Worm (Caenorhabditis elegans) whole organism, young adult: ENCODE measurements around the gene C24A3.2.

ENCODE experiments used
- B0261.1 ChIP-seq: sonication (generic microtip); optimal IDR thresholded peaks from 2 replicates; lab custom pipeline; 2016; ENCODE audit warnings: mild to moderate bottlenecking, missing genetic modification characterization, moderate library complexity, missing compliant biosample characterization
- B0336.3 ChIP-seq: fragments of 200-800 bp; sonication (Bioruptor generic); IDR thresholded peaks from 2 replicates; pipeline ENCODE4 v1.3.6; 2022; ENCODE audit warnings: missing genetic modification characterization, missing compliant biosample characterization
- C17E4.6 ChIP-seq: fragments of 200-800 bp; sonication (Bioruptor generic); IDR thresholded peaks from 2 replicates; pipeline ENCODE4 v1.3.6; 2022; ENCODE audit warnings: missing genetic modification reagents, missing genetic modification characterization, missing compliant biosample characterization
- D2030.7 ChIP-seq: fragments of 200-800 bp; sonication (Bioruptor generic); IDR thresholded peaks from 2 replicates; pipeline ENCODE4 v1.3.6; 2022; ENCODE audit warnings: missing genetic modification reagents, missing genetic modification characterization, missing compliant biosample characterization
- F22D6.2 ChIP-seq: sonication (generic microtip); optimal IDR thresholded peaks from 2 replicates; lab custom pipeline; 2016; ENCODE audit warnings: mild to moderate bottlenecking, missing genetic modification characterization, missing compliant biosample characterization
- F23B12.7 ChIP-seq: sonication (generic microtip); optimal IDR thresholded peaks from 2 replicates; lab custom pipeline; 2017; ENCODE audit warnings: missing genetic modification characterization, mild to moderate bottlenecking, missing compliant biosample characterization, antibody characterized with exemption, moderate library complexity; ENCODE audit not compliant: insufficient read depth
- F52B5.7 ChIP-seq: sonication (generic microtip); optimal IDR thresholded peaks from 2 replicates; lab custom pipeline; 2016; ENCODE audit warnings: mild to moderate bottlenecking, missing genetic modification characterization, missing compliant biosample characterization
- K11D2.4 ChIP-seq: fragments of 200-800 bp; sonication (Bioruptor generic); IDR thresholded peaks from 2 replicates; pipeline ENCODE4 v1.3.6; 2022; ENCODE audit warnings: missing genetic modification reagents, missing genetic modification characterization, missing compliant biosample characterization
- T07F8.4 ChIP-seq: sonication (generic microtip); optimal IDR thresholded peaks from 2 replicates; lab custom pipeline; 2016; ENCODE audit warnings: mild to moderate bottlenecking, missing genetic modification characterization, moderate library complexity, missing compliant biosample characterization
- Y67H2A.10 ChIP-seq: fragments of 200-800 bp; sonication (Bioruptor generic); conservative IDR thresholded peaks from 2 replicates; pipeline ENCODE4 v1.3.6; 2022; ENCODE audit warnings: missing genetic modification reagents, missing genetic modification characterization, missing compliant biosample characterization
- ama-1 ChIP-seq, 3 experiments: fragments of 150-350 bp in 1 of 3; sonication (generic microtip) in 2 of 3; optimal IDR thresholded peaks; 2 replicates each; lab custom pipeline; 2014 to 2018; ENCODE audit warnings: missing biosample characterization in 2 of 3, missing genetic modification characterization in 2 of 3, missing genetic modification reagents in 2 of 3
- aptf-2 ChIP-seq: fragments of 200-800 bp; sonication (Bioruptor generic); conservative IDR thresholded peaks from 2 replicates; pipeline ENCODE4 v1.3.6; 2022; ENCODE audit warnings: missing genetic modification reagents, missing genetic modification characterization, missing compliant biosample characterization
- attf-3 ChIP-seq: fragments of 200-800 bp; sonication (Bioruptor generic); conservative IDR thresholded peaks from 2 replicates; pipeline ENCODE4 v1.3.6; 2022; ENCODE audit warnings: missing genetic modification reagents, missing genetic modification characterization, missing compliant biosample characterization
- bed-2 ChIP-seq: fragments of 200-800 bp; sonication (Bioruptor generic); IDR thresholded peaks from 2 replicates; pipeline ENCODE4 v1.3.6; 2022; ENCODE audit warnings: missing genetic modification reagents, missing genetic modification characterization, missing compliant biosample characterization
- ceh-100 ChIP-seq: fragments of 200-800 bp; sonication (Bioruptor generic); IDR thresholded peaks from 2 replicates; pipeline ENCODE4 v1.3.6; 2022; ENCODE audit warnings: missing genetic modification reagents, missing genetic modification characterization, missing compliant biosample characterization
- ceh-27 ChIP-seq: fragments of 200-800 bp; sonication (Bioruptor generic); optimal IDR thresholded peaks from 2 replicates; lab custom pipeline; 2018; ENCODE audit warnings: mild to moderate bottlenecking, missing genetic modification characterization, moderate library complexity, missing compliant biosample characterization
- ceh-79 ChIP-seq: sonication (generic microtip); optimal IDR thresholded peaks from 2 replicates; lab custom pipeline; 2017; ENCODE audit warnings: mild to moderate bottlenecking, missing genetic modification characterization, missing compliant biosample characterization
- die-1 ChIP-seq: sonication (generic microtip); optimal IDR thresholded peaks from 2 replicates; lab custom pipeline; 2016; ENCODE audit warnings: missing genotype, mild to moderate bottlenecking, missing genetic modification characterization, missing compliant biosample characterization
- dox-1 ChIP-seq: fragments of 200-800 bp; sonication (Bioruptor generic); IDR thresholded peaks from 2 replicates; pipeline ENCODE4 v1.3.6; 2022; ENCODE audit warnings: missing genetic modification reagents, missing genetic modification characterization, missing compliant biosample characterization
- dpl-1 ChIP-seq: fragments of 150-350 bp; optimal IDR thresholded peaks from 2 replicates; lab custom pipeline; 2014; ENCODE audit warnings: missing biosample characterization, missing genetic modification reagents, missing genetic modification characterization
- egrh-3 ChIP-seq: fragments of 200-800 bp; sonication (Bioruptor generic); IDR thresholded peaks from 2 replicates; pipeline ENCODE4 v1.3.6; 2022; ENCODE audit warnings: missing genetic modification reagents, missing genetic modification characterization, missing compliant biosample characterization
- ekl-4 ChIP-seq: fragments of 200-800 bp; sonication (Bioruptor generic); IDR thresholded peaks from 2 replicates; pipeline ENCODE4 v1.3.6; 2022; ENCODE audit warnings: missing genetic modification reagents, missing genetic modification characterization, missing compliant biosample characterization
- him-1 ChIP-seq: sonication (generic microtip); optimal IDR thresholded peaks from 2 replicates; lab custom pipeline; 2016; ENCODE audit warnings: missing genotype, missing genetic modification reagents, missing genetic modification characterization, missing compliant biosample characterization
- hsf-1 ChIP-seq: fragments of 200-800 bp; sonication (Bioruptor generic); IDR thresholded peaks from 2 replicates; pipeline ENCODE4 v1.3.6; 2022; ENCODE audit warnings: missing genetic modification reagents, missing genetic modification characterization, missing compliant biosample characterization
- let-526 ChIP-seq: fragments of 200-800 bp; sonication (Bioruptor generic); IDR thresholded peaks from 2 replicates; pipeline ENCODE4 v1.3.6; 2022; ENCODE audit warnings: missing genetic modification reagents, missing genetic modification characterization, missing compliant biosample characterization
- let-607 ChIP-seq, 2 experiments: fragments of 200-800 bp in 1 of 2; sonication (Bioruptor generic) in 1 of 2; sonication (generic microtip) in 1 of 2; optimal IDR thresholded peaks; 2 replicates each; lab custom pipeline; 2016 to 2018; ENCODE audit warnings: mild to moderate bottlenecking in 2 of 2, missing compliant biosample characterization in 2 of 2, missing genetic modification characterization in 2 of 2, moderate library complexity in 2 of 2, missing genotype in 1 of 2
- lin-40 ChIP-seq: sonication (generic microtip); optimal IDR thresholded peaks from 2 replicates; lab custom pipeline; 2016; ENCODE audit warnings: missing genetic modification characterization, mild to moderate bottlenecking, missing compliant biosample characterization, missing genotype, missing genetic modification reagents
- lsl-1 ChIP-seq: fragments of 200-800 bp; sonication (Bioruptor generic); optimal IDR thresholded peaks from 2 replicates; lab custom pipeline; 2018; ENCODE audit warnings: mild to moderate bottlenecking, missing genetic modification characterization, moderate library complexity, missing compliant biosample characterization
- madf-10 ChIP-seq: sonication (generic microtip); optimal IDR thresholded peaks from 2 replicates; lab custom pipeline; 2016; ENCODE audit warnings: mild to moderate bottlenecking, missing genetic modification characterization, missing compliant biosample characterization
- mes-4 ChIP-seq: sonication (generic microtip); optimal IDR thresholded peaks from 2 replicates; lab custom pipeline; 2016; ENCODE audit warnings: missing genotype, missing genetic modification characterization, missing compliant biosample characterization
- nfya-2 ChIP-seq: fragments of 200-800 bp; sonication (Bioruptor generic); IDR thresholded peaks from 2 replicates; pipeline ENCODE4 v1.3.6; 2022; ENCODE audit warnings: missing genetic modification reagents, missing genetic modification characterization, missing compliant biosample characterization
- nhr-27 ChIP-seq: fragments of 200-800 bp; sonication (Bioruptor generic); optimal IDR thresholded peaks from 2 replicates; lab custom pipeline; 2018; ENCODE audit warnings: mild to moderate bottlenecking, missing genetic modification characterization, moderate library complexity, missing compliant biosample characterization
- nhr-90 ChIP-seq: sonication (generic microtip); optimal IDR thresholded peaks from 2 replicates; lab custom pipeline; 2016; ENCODE audit warnings: missing genotype, mild to moderate bottlenecking, missing genetic modification characterization, missing compliant biosample characterization
- pbrm-1 ChIP-seq: fragments of 200-800 bp; sonication (Bioruptor generic); IDR thresholded peaks from 2 replicates; pipeline ENCODE4 v1.3.6; 2022; ENCODE audit warnings: missing genetic modification reagents, missing genetic modification characterization, missing compliant biosample characterization
- pha-4 ChIP-seq: fragments of 150-350 bp; sonication (generic microtip); optimal IDR thresholded peaks from 2 replicates; lab custom pipeline; 2014; ENCODE audit warnings: missing biosample characterization, missing genetic modification reagents, missing genetic modification characterization
- sdz-38 ChIP-seq: sonication (generic microtip); optimal IDR thresholded peaks from 2 replicates; lab custom pipeline; 2016; ENCODE audit warnings: missing genotype, missing genetic modification characterization, missing compliant biosample characterization
- snpc-1.1 ChIP-seq: sonication (generic microtip); optimal IDR thresholded peaks from 2 replicates; lab custom pipeline; 2017; ENCODE audit warnings: missing genetic modification characterization, mild to moderate bottlenecking, missing compliant biosample characterization, antibody characterized with exemption, moderate library complexity, missing genotype, missing genetic modification reagents; ENCODE audit not compliant: insufficient read depth
- snpc-1.3 ChIP-seq: sonication (generic microtip); optimal IDR thresholded peaks from 2 replicates; lab custom pipeline; 2017; ENCODE audit warnings: missing genetic modification characterization, mild to moderate bottlenecking, missing compliant biosample characterization, antibody characterized with exemption, moderate library complexity, missing genotype, missing genetic modification reagents; ENCODE audit not compliant: insufficient read depth
- snpc-3.4 ChIP-seq: sonication (generic microtip); optimal IDR thresholded peaks from 2 replicates; lab custom pipeline; 2017; ENCODE audit warnings: missing genetic modification characterization, mild to moderate bottlenecking, missing compliant biosample characterization, antibody characterized with exemption, moderate library complexity, missing genotype, missing genetic modification reagents
- snpc-4 ChIP-seq, 5 experiments: fragments of 150-350 bp in 1 of 5; sonication (generic microtip) in 4 of 5; optimal IDR thresholded peaks; 2 replicates each; lab custom pipeline; 2014 to 2018; ENCODE audit warnings: missing genetic modification characterization in 5 of 5, missing biosample characterization in 3 of 5, antibody characterized with exemption in 2 of 5, mild to moderate bottlenecking in 2 of 5, missing compliant biosample characterization in 2 of 5, missing genotype in 2 of 5, moderate library complexity in 2 of 5, missing genetic modification reagents in 1 of 5
- sptf-2 ChIP-seq: fragments of 200-800 bp; sonication (Bioruptor generic); optimal IDR thresholded peaks from 2 replicates; lab custom pipeline; 2018; ENCODE audit warnings: mild to moderate bottlenecking, missing genetic modification characterization, missing compliant biosample characterization
- zfh-2 ChIP-seq: fragments of 200-800 bp; sonication (Bioruptor generic); conservative IDR thresholded peaks from 2 replicates; pipeline ENCODE4 v1.3.6; 2022; ENCODE audit warnings: missing genetic modification reagents, missing genetic modification characterization, missing compliant biosample characterization
- ztf-25 ChIP-seq: fragments of 200-800 bp; sonication (Bioruptor generic); IDR thresholded peaks from 2 replicates; pipeline ENCODE4 v1.3.6; 2022; ENCODE audit warnings: missing genetic modification reagents, missing genetic modification characterization, missing compliant biosample characterization
- ztf-6 ChIP-seq: fragments of 200-800 bp; sonication (Bioruptor generic); IDR thresholded peaks from 2 replicates; pipeline ENCODE4 v1.3.6; 2022; ENCODE audit warnings: missing genetic modification reagents, missing genetic modification characterization, missing compliant biosample characterization

Gene C24A3.2

DNA sequence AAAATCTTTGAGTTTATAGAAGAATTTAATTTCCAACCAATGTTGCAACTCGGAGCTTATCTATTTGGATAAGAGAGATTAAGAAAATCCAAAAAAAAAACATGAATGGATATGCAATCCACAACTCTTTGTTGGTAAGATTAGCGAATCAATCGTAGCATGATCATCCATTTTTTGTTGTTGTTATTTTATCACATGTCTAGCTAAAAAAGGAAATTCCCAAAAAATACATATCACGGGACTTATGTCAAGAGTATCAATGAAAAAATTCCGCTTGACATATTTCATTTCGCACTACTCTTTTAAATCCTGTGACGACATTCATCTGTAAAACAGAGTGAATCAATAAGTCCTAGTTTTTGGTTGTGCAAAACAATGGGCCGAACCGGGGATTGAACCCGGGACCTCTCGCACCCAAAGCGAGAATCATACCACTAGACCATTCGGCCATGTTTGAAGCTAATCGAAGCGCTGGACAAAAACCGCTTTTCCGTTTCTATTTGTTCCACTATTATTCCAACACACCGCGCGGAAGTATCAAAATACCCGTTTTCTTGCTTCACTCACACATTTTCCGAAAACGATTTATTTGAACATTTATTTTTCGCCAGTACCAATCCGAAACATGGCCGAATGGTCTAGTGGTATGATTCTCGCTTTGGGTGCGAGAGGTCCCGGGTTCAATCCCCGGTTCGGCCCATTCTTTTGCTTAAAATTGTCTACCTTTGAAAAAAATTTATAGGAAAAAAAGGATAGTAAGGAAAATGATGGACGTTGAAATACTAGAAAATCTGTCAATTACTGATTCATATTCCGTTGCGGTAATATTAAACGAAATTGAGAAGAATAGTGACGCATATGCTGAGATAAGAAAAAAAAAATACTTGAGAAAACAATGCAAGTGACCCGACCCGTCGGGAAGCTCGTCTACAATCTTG, 27.9 kb upstream of the C24A3.2 start (continued):
- TF ChIP-seq let-607 (tag; optimal IDR thresholded peaks at IDR 0.05; lab: Kevin White, UChicago) (peak in 1 of 2 experiments; percentile 31), T07F8.4 (tag; lab: Kevin White, UChicago) (peak; percentile 49), snpc-1.3 (tag; lab: Kevin White, UChicago) (no peak), egrh-3 (GFP tag; lab: Robert Waterston, UW) (no peak), hsf-1 (0 out of 2 replicates have a peak, but pooled peaks have one; percentile 34), D2030.7 (GFP tag; lab: Robert Waterston, UW) (peak; percentile 84), bed-2 (no peak), pbrm-1 (GFP tag; lab: Robert Waterston, UW) (peak; percentile 76; the same call in 1 of the 2 replicates), ceh-79 (tag; lab: Kevin White, UChicago) (no peak), ama-1 (optimal IDR thresholded peaks at IDR 0.05; lab: Kevin White, UChicago) (no peak), ama-1 (GFP tag; optimal IDR thresholded peaks at IDR 0.05; lab: Kevin White, UChicago) (peak in 1 of 2 experiments; percentile 27), ceh-100 (GFP tag; lab: Robert Waterston, UW) (no peak), let-526 (GFP tag; lab: Robert Waterston, UW) (no peak), zfh-2 (GFP tag; lab: Robert Waterston, UW) (no peak), sptf-2 (GFP tag; lab: Kevin White, UChicago) (no peak), snpc-1.1 (tag; lab: Kevin White, UChicago) (peak; percentile 32), ztf-25 (no peak; the same call in 1 of the 2 replicates), lsl-1 (GFP tag; lab: Kevin White, UChicago) (no peak), ceh-27 (GFP tag; lab: Kevin White, UChicago) (no peak), B0336.3 (no peak; the same call in 1 of the 2 replicates), Y67H2A.10 (GFP tag; lab: Robert Waterston, UW) (no peak), madf-10 (tag; lab: Kevin White, UChicago) (no peak), ztf-6 (no peak), snpc-4 (GFP tag; optimal IDR thresholded peaks at IDR 0.05; lab: Kevin White, UChicago) (peak; percentile 25), snpc-4 (tag; optimal IDR thresholded peaks at IDR 0.05; lab: Kevin White, UChicago) (peak in 2 of 4 experiments; percentile 24 to 64), nhr-90 (tag; lab: Kevin White, UChicago) (peak; percentile 48), snpc-3.4 (tag; lab: Kevin White, UChicago) (no peak), attf-3 (GFP tag; lab: Robert Waterston, UW) (0 out of 2 replicates have a peak, but pooled peaks have one; percentile 16), nfya-2 (GFP tag; lab: Robert Waterston, UW) (no peak), dpl-1 (no peak), pha-4 (tag; lab: Kevin White, UChicago) (no peak), nhr-27 (no peak), him-1 (tag; lab: Kevin White, UChicago) (peak; percentile 46), lin-40 (tag; lab: Kevin White, UChicago) (peak; percentile 62), aptf-2 (GFP tag; lab: Robert Waterston, UW) (no peak; the same call in 1 of the 2 replicates), dox-1 (GFP tag; lab: Robert Waterston, UW) (no peak; the same call in 1 of the 2 replicates), ekl-4 (GFP tag; lab: Robert Waterston, UW) (no peak), K11D2.4 (GFP tag; lab: Robert Waterston, UW) (no peak), B0261.1 (tag; lab: Kevin White, UChicago) (peak; percentile 89), die-1 (peak; percentile 87), F23B12.7 (peak; percentile 7), mes-4 (tag; lab: Kevin White, UChicago) (no peak), F22D6.2 (tag; lab: Kevin White, UChicago) (peak; percentile 6), C17E4.6 (GFP tag; lab: Robert Waterston, UW) (no peak), sdz-38 (tag; lab: Kevin White, UChicago) (no peak), F52B5.7 (tag; lab: Kevin White, UChicago) (no peak)
